2 worm cellular contexts compared by ENCODE assay signal in the genomic region with DNA sequence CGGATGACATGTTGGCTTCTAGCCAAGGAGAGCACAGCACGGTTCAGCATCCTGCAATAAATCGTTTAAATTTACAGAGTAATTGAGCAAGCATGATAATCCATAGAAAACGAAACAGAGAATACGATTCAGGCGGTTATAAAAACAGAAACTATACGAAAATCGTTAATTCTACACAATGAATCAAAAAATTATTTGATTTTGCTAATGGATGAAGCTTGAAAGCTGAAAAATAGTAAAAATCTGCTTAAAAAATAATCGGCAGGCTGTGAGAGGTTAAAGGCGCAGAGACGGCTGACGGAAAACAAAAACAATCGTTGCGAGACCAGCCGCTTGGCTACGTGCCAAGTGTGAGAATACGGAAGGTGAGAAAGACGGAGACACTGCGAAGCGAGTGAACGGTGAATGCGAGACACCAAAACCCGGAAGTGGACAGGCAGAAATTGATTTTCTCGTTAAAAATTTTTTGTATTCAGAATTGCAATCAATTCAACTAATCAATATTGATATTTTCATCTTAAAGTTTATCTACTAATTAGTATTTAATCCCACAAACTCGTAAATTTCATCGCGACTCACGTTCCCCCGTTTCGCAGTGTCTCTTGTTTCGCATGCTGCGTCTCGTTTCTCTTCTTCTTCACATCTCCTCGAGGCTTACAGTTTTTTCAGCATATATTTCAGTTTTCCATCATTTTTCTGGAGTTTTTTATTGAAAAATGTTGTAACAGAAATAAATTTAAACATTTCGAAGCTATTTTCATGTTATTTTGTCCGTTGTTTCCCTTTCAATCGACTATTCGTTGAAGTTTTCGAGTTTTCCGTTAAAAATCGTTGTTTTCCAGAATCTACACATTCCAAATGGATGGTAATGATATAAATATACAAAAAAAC.
TF ChIP-seq lines count a peak whose summit lies in the region.

F29B9.11 (minus strand) TSS at position 51 of the 891 bp plus-strand sequence.
jmjd-1.2 (plus strand) TSS at position 841 of the 891 bp plus-strand sequence.

TF ChIP-seq in whole organism, L4 larva, 104 proteins besides CTCF, POLR2A, EP300 and RAD21 (continued from another document):
- TF ChIP-seq hlh-11 (tag; optimal IDR thresholded peaks at IDR 0.05; lab: Kevin White, UChicago) (peak; percentile 93), hlh-30 (tag; optimal IDR thresholded peaks at IDR 0.05; lab: Kevin White, UChicago; ENCODE audit: insufficient read depth) (peak; percentile 82), ceh-32 (tag; optimal IDR thresholded peaks at IDR 0.05; lab: Kevin White, UChicago; ENCODE audit: poor library complexity) (no peak), daf-16 (GFP tag; optimal IDR thresholded peaks at IDR 0.05; lab: Kevin White, UChicago) (peak in 1 of 2 experiments; percentile 66), daf-16 (tag; optimal IDR thresholded peaks at IDR 0.05; lab: Kevin White, UChicago) (peak; percentile 72), hmg-1.1 (GFP tag; IDR thresholded peaks at IDR 0.05; lab: Robert Waterston, UW) (peak; percentile 89), nhr-28 (tag; optimal IDR thresholded peaks at IDR 0.05; lab: Kevin White, UChicago) (peak; percentile 60), sdz-12 (GFP tag; optimal IDR thresholded peaks at IDR 0.05; lab: Kevin White, UChicago) (peak; percentile 22), F26F4.8 (GFP tag; conservative IDR thresholded peaks at IDR 0.05; lab: Robert Waterston, UW) (no peak), lim-7 (GFP tag; IDR thresholded peaks at IDR 0.05; lab: Robert Waterston, UW) (no peak), ztf-7 (tag; optimal IDR thresholded peaks at IDR 0.05; lab: Kevin White, UChicago) (peak; percentile 30), zag-1 (tag; optimal IDR thresholded peaks at IDR 0.05; lab: Kevin White, UChicago) (no peak), lin-15B (tag; optimal IDR thresholded peaks at IDR 0.05; lab: Kevin White, UChicago) (no peak), ceh-20 (GFP tag; IDR thresholded peaks at IDR 0.05; lab: Robert Waterston, UW) (peak; percentile 87; the same call in 1 of the 2 replicates), dpl-1 (GFP tag; optimal IDR thresholded peaks at IDR 0.05; lab: Kevin White, UChicago) (peak; percentile 80), zip-2 (tag; optimal IDR thresholded peaks at IDR 0.05; lab: Kevin White, UChicago) (no peak), dmd-6 (GFP tag; IDR thresholded peaks at IDR 0.05; lab: Robert Waterston, UW) (peak; percentile 85), aly-2 (tag; optimal IDR thresholded peaks at IDR 0.05; lab: Kevin White, UChicago) (no peak), mdt-29 (GFP tag; IDR thresholded peaks at IDR 0.05; lab: Robert Waterston, UW) (peak; percentile 67; the same call in 1 of the 2 replicates), egl-43 (GFP tag; IDR thresholded peaks at IDR 0.05; lab: Robert Waterston, UW) (peak; percentile 82), rbr-2 (tag; optimal IDR thresholded peaks at IDR 0.05; lab: Kevin White, UChicago) (peak; percentile 95), set-16 (GFP tag; IDR thresholded peaks at IDR 0.05; lab: Robert Waterston, UW) (peak; percentile 63; the same call in 1 of the 2 replicates), attf-4 (tag; optimal IDR thresholded peaks at IDR 0.05; lab: Kevin White, UChicago) (no peak), Y5F2A.4 (GFP tag; optimal IDR thresholded peaks at IDR 0.05; lab: Kevin White, UChicago) (no peak), zip-11 (GFP tag; IDR thresholded peaks at IDR 0.05; lab: Robert Waterston, UW) (no peak), php-3 (GFP tag; IDR thresholded peaks at IDR 0.05; lab: Robert Waterston, UW) (0 out of 2 replicates have a peak, but pooled peaks have one; percentile 25), nhr-10 (tag; optimal IDR thresholded peaks at IDR 0.05; lab: Kevin White, UChicago) (no peak), fkh-10 (GFP tag; optimal IDR thresholded peaks at IDR 0.05; lab: Kevin White, UChicago) (peak; percentile 84), ces-1 (GFP tag; optimal IDR thresholded peaks at IDR 0.05; lab: Kevin White, UChicago) (no peak), unc-39 (tag; optimal IDR thresholded peaks at IDR 0.05; lab: Kevin White, UChicago) (no peak), ZK546.5 (tag; optimal IDR thresholded peaks at IDR 0.05; lab: Kevin White, UChicago) (peak in 1 of 2 experiments; percentile 44), Y48G9A.11 (GFP tag; IDR thresholded peaks at IDR 0.05; lab: Robert Waterston, UW) (peak; percentile 65), jun-1 (tag; optimal IDR thresholded peaks at IDR 0.05; lab: Kevin White, UChicago) (no peak), duxl-1 (tag; optimal IDR thresholded peaks at IDR 0.05; lab: Kevin White, UChicago; ENCODE audit: poor library complexity) (peak; percentile 73), snpc-1.2 (GFP tag; IDR thresholded peaks at IDR 0.05; lab: Robert Waterston, UW) (peak; percentile 74), egl-27 (tag; optimal IDR thresholded peaks at IDR 0.05; lab: Kevin White, UChicago) (no peak), skn-1 (tag; optimal IDR thresholded peaks at IDR 0.05; lab: Kevin White, UChicago) (no peak), lir-3 (tag; optimal IDR thresholded peaks at IDR 0.05; lab: Kevin White, UChicago) (no peak), dmd-9 (GFP tag; IDR thresholded peaks at IDR 0.05; lab: Robert Waterston, UW) (peak; percentile 82), saeg-2 (GFP tag; IDR thresholded peaks at IDR 0.05; lab: Robert Waterston, UW) (peak; percentile 43; the same call in 1 of the 2 replicates), unc-130 (GFP tag; optimal IDR thresholded peaks at IDR 0.05; lab: Kevin White, UChicago) (peak; percentile 96), nhr-77 (tag; optimal IDR thresholded peaks at IDR 0.05; lab: Kevin White, UChicago) (peak; percentile 90), pqm-1 (tag; optimal IDR thresholded peaks at IDR 0.05; lab: Kevin White, UChicago) (no peak), ceh-82 (tag; optimal IDR thresholded peaks at IDR 0.05; lab: Kevin White, UChicago) (no peak), snpc-4 (tag; optimal IDR thresholded peaks at IDR 0.05; lab: Kevin White, UChicago) (no peak), nhr-111 (GFP tag; optimal IDR thresholded peaks at IDR 0.05; lab: Kevin White, UChicago) (no peak), ceh-62 (tag; optimal IDR thresholded peaks at IDR 0.05; lab: Kevin White, UChicago) (no peak), lin-1 (GFP tag; IDR thresholded peaks at IDR 0.05; lab: Robert Waterston, UW) (peak; percentile 67), lsy-2 (tag; optimal IDR thresholded peaks at IDR 0.05; lab: Kevin White, UChicago) (peak; percentile 88 to 93), daf-12 (tag; optimal IDR thresholded peaks at IDR 0.05; lab: Kevin White, UChicago) (no peak), nhr-102 (tag; optimal IDR thresholded peaks at IDR 0.05; lab: Kevin White, UChicago) (peak; percentile 89), mdl-1 (tag; optimal IDR thresholded peaks at IDR 0.05; lab: Kevin White, UChicago) (peak in 1 of 2 experiments; percentile 70), ceh-44 (GFP tag; IDR thresholded peaks at IDR 0.05; lab: Robert Waterston, UW) (peak; percentile 83), zfp-3 (GFP tag; conservative IDR thresholded peaks at IDR 0.05; lab: Robert Waterston, UW) (peak; percentile 75; the same call in 1 of the 2 replicates), nhr-11 (tag; optimal IDR thresholded peaks at IDR 0.05; lab: Kevin White, UChicago) (peak; percentile 93), F10B5.3 (tag; optimal IDR thresholded peaks at IDR 0.05; lab: Kevin White, UChicago) (peak; percentile 19), nhr-48 (tag; optimal IDR thresholded peaks at IDR 0.05; lab: Kevin White, UChicago) (peak; percentile 74), daf-8 (GFP tag; IDR thresholded peaks at IDR 0.05; lab: Robert Waterston, UW) (no peak)

TF ChIP-seq in whole organism, late embryonic, 69 proteins besides CTCF, POLR2A, EP300 and RAD21 (continued from another document):
- TF ChIP-seq ets-4 (tag; optimal IDR thresholded peaks at IDR 0.05; lab: Kevin White, UChicago) = peak; percentile 99
- peak; percentile 23 for TF ChIP-seq hlh-13 (GFP tag; optimal IDR thresholded peaks at IDR 0.05; lab: Kevin White, UChicago)
- TF ChIP-seq ceh-18 (tag; optimal IDR thresholded peaks at IDR 0.05; lab: Kevin White, UChicago) = peak; percentile 86
- TF ChIP-seq pha-2 (tag; optimal IDR thresholded peaks at IDR 0.05; lab: Kevin White, UChicago) = peak; percentile 83
- peak; percentile 100 for TF ChIP-seq ceh-31 (tag; optimal IDR thresholded peaks at IDR 0.05; lab: Kevin White, UChicago)
- peak; percentile 83 for TF ChIP-seq unc-42 (tag; optimal IDR thresholded peaks at IDR 0.05; lab: Kevin White, UChicago)
- TF ChIP-seq pax-1 (tag; optimal IDR thresholded peaks at IDR 0.05; lab: Kevin White, UChicago) = peak; percentile 33
- peak; percentile 91 for TF ChIP-seq lim-6 (tag; optimal IDR thresholded peaks at IDR 0.05; lab: Kevin White, UChicago)
- peak; percentile 58 for TF ChIP-seq madf-2 (tag; optimal IDR thresholded peaks at IDR 0.05; lab: Kevin White, UChicago)
- TF ChIP-seq ceh-30 (tag; optimal IDR thresholded peaks at IDR 0.05; lab: Kevin White, UChicago) = peak; percentile 25
- TF ChIP-seq nfya-1 (tag; optimal IDR thresholded peaks at IDR 0.05; lab: Kevin White, UChicago) = peak; percentile 59
- peak; percentile 73 for TF ChIP-seq hlh-6 (tag; optimal IDR thresholded peaks at IDR 0.05; lab: Kevin White, UChicago)
- no peak for TF ChIP-seq nhr-11 (tag; optimal IDR thresholded peaks at IDR 0.05; lab: Kevin White, UChicago)
- peak; percentile 99 for TF ChIP-seq zip-5 (tag; optimal IDR thresholded peaks at IDR 0.05; lab: Kevin White, UChicago)
TF ChIP-seq in whole organism, late embryonic: peak in this region for 51.
